Fruit fly (Drosophila melanogaster): ENCODE measurements around the gene Hsc70-2.
A peak's percentile ranks its signal among the peaks of the same experiment; 100 is the strongest.

Hsc70-2 gene

dm6 chr3R:13012351-13012750 is 32.2 kb upstream of the Hsc70-2 start (continued):
- TF ChIP-seq ERR (GFP tag; optimal IDR thresholded peaks at IDR 0.05), result peak; percentile 58
- TF ChIP-seq gt (GFP tag; IDR thresholded peaks at IDR 0.05), result no peak
- TF ChIP-seq schlank (tag; optimal IDR thresholded peaks at IDR 0.05), result peak; percentile 29
- peak; percentile 55 for TF ChIP-seq CG14050 (GFP tag; IDR thresholded peaks at IDR 0.05)
- peak; percentile 61; the same call in 1 of the 2 replicates for TF ChIP-seq ttk (GFP tag; IDR thresholded peaks at IDR 0.05)
- TF ChIP-seq D (optimal IDR thresholded peaks at IDR 0.05), result no peak
- peak; percentile 40 for TF ChIP-seq D (GFP tag; optimal IDR thresholded peaks at IDR 0.05)
- TF ChIP-seq Stat92E (GFP tag; optimal IDR thresholded peaks at IDR 0.05), result no peak
- no peak for TF ChIP-seq CG10274 (GFP tag; optimal IDR thresholded peaks at IDR 0.05)
- TF ChIP-seq CG11247 (GFP tag; IDR thresholded peaks at IDR 0.05), result peak; percentile 65
- TF ChIP-seq sug (tag; optimal IDR thresholded peaks at IDR 0.05), result peak; percentile 1
- peak; percentile 57 for TF ChIP-seq CG12299 (tag; optimal IDR thresholded peaks at IDR 0.05)
- TF ChIP-seq HLHmδ (GFP tag; optimal IDR thresholded peaks at IDR 0.05), result peak; percentile 26
- TF ChIP-seq lbe (GFP tag; optimal IDR thresholded peaks at IDR 0.05), result peak; percentile 76
- TF ChIP-seq CG17359 (tag; optimal IDR thresholded peaks at IDR 0.05), result peak; percentile 65
- TF ChIP-seq tx (GFP tag; optimal IDR thresholded peaks at IDR 0.05), result peak; percentile 21
- TF ChIP-seq btn (GFP tag; optimal IDR thresholded peaks at IDR 0.05), result peak; percentile 32
- TF ChIP-seq otp (GFP tag; IDR thresholded peaks at IDR 0.05), result peak; percentile 66; the same call in 1 of the 3 replicates
- peak; percentile 12 for TF ChIP-seq Hey (tag; optimal IDR thresholded peaks at IDR 0.05)
- TF ChIP-seq CG13775 (GFP tag; optimal IDR thresholded peaks at IDR 0.05), result peak; percentile 41
- peak; percentile 75; the same call in 2 of the 3 replicates for TF ChIP-seq zfh1 (GFP tag; IDR thresholded peaks at IDR 0.05)
- TF ChIP-seq Optix (GFP tag; IDR thresholded peaks at IDR 0.05), result peak; percentile 71; the same call in 2 of the 3 replicates
- peak; percentile 50 for TF ChIP-seq Fer1 (GFP tag; optimal IDR thresholded peaks at IDR 0.05)
- peak; percentile 72 for TF ChIP-seq chn (GFP tag; optimal IDR thresholded peaks at IDR 0.05)
- peak; percentile 17 for TF ChIP-seq ATbp (GFP tag; optimal IDR thresholded peaks at IDR 0.05)
- TF ChIP-seq CG6654 (GFP tag; optimal IDR thresholded peaks at IDR 0.05), result no peak
- no peak for TF ChIP-seq CG13123 (GFP tag; optimal IDR thresholded peaks at IDR 0.05)
- no peak for TF ChIP-seq crp (GFP tag; optimal IDR thresholded peaks at IDR 0.05)
- TF ChIP-seq Mes4 (GFP tag; optimal IDR thresholded peaks at IDR 0.05), result peak; percentile 50
- TF ChIP-seq onecut (GFP tag; IDR thresholded peaks at IDR 0.05), result peak; percentile 42; the same call in 1 of the 2 replicates
- no peak for TF ChIP-seq luna (GFP tag; optimal IDR thresholded peaks at IDR 0.05)
- no peak for TF ChIP-seq CG2875 (GFP tag; optimal IDR thresholded peaks at IDR 0.05)
- peak; percentile 54 for TF ChIP-seq crc (GFP tag; optimal IDR thresholded peaks at IDR 0.05)
- TF ChIP-seq CG10959 (GFP tag; IDR thresholded peaks at IDR 0.05), result no peak
- TF ChIP-seq CG18599 (GFP tag; optimal IDR thresholded peaks at IDR 0.05), result peak; percentile 73
- TF ChIP-seq vvl (GFP tag; IDR thresholded peaks at IDR 0.05), result peak; percentile 84
- no peak for TF ChIP-seq usp (GFP tag; optimal IDR thresholded peaks at IDR 0.05)
- no peak for TF ChIP-seq Vsx1 (GFP tag; optimal IDR thresholded peaks at IDR 0.05)
- TF ChIP-seq Dll (GFP tag; IDR thresholded peaks at IDR 0.05; ENCODE audit: partially characterized antibody), result no peak
- TF ChIP-seq CHES-1-like (GFP tag; optimal IDR thresholded peaks at IDR 0.05), result peak; percentile 66
- TF ChIP-seq ems (GFP tag; optimal IDR thresholded peaks at IDR 0.05), result peak; percentile 61
- peak; percentile 85 for TF ChIP-seq rib (GFP tag; IDR thresholded peaks at IDR 0.05)
- peak; percentile 57 for TF ChIP-seq Hmr (GFP tag; optimal IDR thresholded peaks at IDR 0.05)
- peak; percentile 55 for TF ChIP-seq HLH54F (GFP tag; optimal IDR thresholded peaks at IDR 0.05)
- TF ChIP-seq fd64A (GFP tag; optimal IDR thresholded peaks at IDR 0.05), result peak; percentile 0
- 0 out of 2 replicates have a peak, but pooled peaks have one; percentile 31 for TF ChIP-seq CG4730 (GFP tag; IDR thresholded peaks at IDR 0.05)
- peak; percentile 31 for TF ChIP-seq ab (GFP tag; optimal IDR thresholded peaks at IDR 0.05)
- TF ChIP-seq dimm (GFP tag; IDR thresholded peaks at IDR 0.05), result 0 out of 2 replicates have a peak, but pooled peaks have one; percentile 16
- peak; percentile 65 for TF ChIP-seq gsb (GFP tag; IDR thresholded peaks at IDR 0.05)
- no peak for TF ChIP-seq CG7963 (GFP tag; IDR thresholded peaks at IDR 0.05; ENCODE audit: partially characterized antibody)
- TF ChIP-seq lmd (GFP tag; IDR thresholded peaks at IDR 0.05), result peak; percentile 67

All from whole organism, embryonic.